Fruit fly (Drosophila melanogaster): ENCODE measurements around the gene CG17195.

The CG17195 gene

DNA sequence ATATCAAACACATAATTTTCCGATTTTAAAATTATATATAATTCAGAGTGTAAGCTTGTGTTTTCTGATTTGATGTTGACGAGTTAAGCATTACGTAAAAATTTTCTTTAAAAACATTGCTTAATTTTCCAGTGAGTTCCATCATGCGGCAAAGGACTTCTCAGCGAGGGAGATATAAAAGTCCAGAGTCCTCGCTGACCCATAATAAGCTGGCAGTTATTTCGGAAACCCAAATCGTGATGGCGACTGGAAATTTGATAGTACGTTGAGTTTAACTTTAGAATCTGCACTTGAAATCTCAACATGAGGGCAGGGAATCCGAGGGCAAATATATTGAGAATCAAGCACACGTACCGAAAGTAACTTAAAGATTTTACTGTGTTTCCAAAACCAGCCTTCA is 1.7 kb downstream of the CG17195 start, which contains the start of the genes CG17197 and CG17198:
CG17197 (minus strand) TSS at position 101 of the 400 bp plus-strand sequence.
CG17198 (minus strand) TSS at position 101 of the 400 bp plus-strand sequence.
- TF ChIP-seq fru (GFP tag; optimal IDR thresholded peaks at IDR 0.05) (no peak), CrebA (GFP tag; optimal IDR thresholded peaks at IDR 0.05; ENCODE audit: borderline replicate concordance) (no peak), h (GFP tag; optimal IDR thresholded peaks at IDR 0.05) (no peak), Jra (GFP tag; optimal IDR thresholded peaks at IDR 0.05) (no peak), Dfd (GFP tag; optimal IDR thresholded peaks at IDR 0.05) (no peak), GATAd (GFP tag; optimal IDR thresholded peaks at IDR 0.05) (no peak), OdsH (GFP tag; optimal IDR thresholded peaks at IDR 0.05) (no peak), br (GFP tag; optimal IDR thresholded peaks at IDR 0.05) (no peak), woc (GFP tag; optimal IDR thresholded peaks at IDR 0.05) (no peak), HLH106 (tag; optimal IDR thresholded peaks at IDR 0.05) (no peak), N (GFP tag; optimal IDR thresholded peaks at IDR 0.05) (no peak), psq (GFP tag; optimal IDR thresholded peaks at IDR 0.05) (no peak), Dif (GFP tag; optimal IDR thresholded peaks at IDR 0.05; ENCODE audit: partially characterized antibody) (no peak), Hr78 (GFP tag; optimal IDR thresholded peaks at IDR 0.05) (no peak), Myc (optimal IDR thresholded peaks at IDR 0.05) (no peak), usp (GFP tag; optimal IDR thresholded peaks at IDR 0.05) (no peak), CG32264 (GFP tag; optimal IDR thresholded peaks at IDR 0.05) (no peak)

DNA sequence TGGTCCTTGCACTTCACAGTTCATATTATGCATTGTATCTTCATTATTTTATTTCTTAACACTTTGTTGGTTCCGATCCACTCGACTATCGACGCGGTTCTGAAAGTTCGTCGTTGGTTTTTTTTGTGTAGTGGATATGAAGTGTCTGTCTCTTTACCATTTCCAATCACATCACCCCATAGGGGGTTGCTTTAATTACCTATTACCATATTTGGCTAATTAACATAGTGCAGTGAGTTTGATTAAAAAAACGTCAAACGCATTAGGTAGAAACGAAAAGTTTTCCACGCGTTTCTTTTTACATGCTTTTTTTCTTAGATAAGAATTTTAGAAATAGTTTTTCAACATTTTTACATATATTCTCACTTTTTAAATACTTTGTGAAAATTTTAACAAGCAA is 14.0 kb downstream of the CG17195 start, which contains the start of gene LpR1:
LpR1 (minus strand) TSS at position 101 of the 400 bp plus-strand sequence.
- TF ChIP-seq fru (GFP tag; optimal IDR thresholded peaks at IDR 0.05) (no peak), Rel (GFP tag; optimal IDR thresholded peaks at IDR 0.05) (no peak), Rel (tag; optimal IDR thresholded peaks at IDR 0.05) (no peak), Mio (GFP tag; optimal IDR thresholded peaks at IDR 0.05) (no peak), woc (GFP tag; optimal IDR thresholded peaks at IDR 0.05) (no peak), dl (GFP tag; optimal IDR thresholded peaks at IDR 0.05; ENCODE audit: insufficient read depth in 1 of 2, partially characterized antibody in 2 of 2) (no peak), h (GFP tag; optimal IDR thresholded peaks at IDR 0.05) (no peak), OdsH (GFP tag; optimal IDR thresholded peaks at IDR 0.05) (no peak), usp (GFP tag; optimal IDR thresholded peaks at IDR 0.05) (no peak), Jra (GFP tag; optimal IDR thresholded peaks at IDR 0.05) (no peak), br (GFP tag; optimal IDR thresholded peaks at IDR 0.05) (no peak), brk (GFP tag; optimal IDR thresholded peaks at IDR 0.05) (no peak), sage (GFP tag; optimal IDR thresholded peaks at IDR 0.05) (no peak), psq (GFP tag; optimal IDR thresholded peaks at IDR 0.05) (no peak), dsf (GFP tag; optimal IDR thresholded peaks at IDR 0.05; ENCODE audit: borderline replicate concordance) (no peak), Dfd (GFP tag; optimal IDR thresholded peaks at IDR 0.05) (no peak), rgr (GFP tag; optimal IDR thresholded peaks at IDR 0.05) (no peak), Dif (GFP tag; optimal IDR thresholded peaks at IDR 0.05; ENCODE audit: partially characterized antibody) (no peak), Sp1 (GFP tag; optimal IDR thresholded peaks at IDR 0.05) (no peak), ey (GFP tag; optimal IDR thresholded peaks at IDR 0.05) (no peak), sv (GFP tag; optimal IDR thresholded peaks at IDR 0.05) (no peak)

DNA sequence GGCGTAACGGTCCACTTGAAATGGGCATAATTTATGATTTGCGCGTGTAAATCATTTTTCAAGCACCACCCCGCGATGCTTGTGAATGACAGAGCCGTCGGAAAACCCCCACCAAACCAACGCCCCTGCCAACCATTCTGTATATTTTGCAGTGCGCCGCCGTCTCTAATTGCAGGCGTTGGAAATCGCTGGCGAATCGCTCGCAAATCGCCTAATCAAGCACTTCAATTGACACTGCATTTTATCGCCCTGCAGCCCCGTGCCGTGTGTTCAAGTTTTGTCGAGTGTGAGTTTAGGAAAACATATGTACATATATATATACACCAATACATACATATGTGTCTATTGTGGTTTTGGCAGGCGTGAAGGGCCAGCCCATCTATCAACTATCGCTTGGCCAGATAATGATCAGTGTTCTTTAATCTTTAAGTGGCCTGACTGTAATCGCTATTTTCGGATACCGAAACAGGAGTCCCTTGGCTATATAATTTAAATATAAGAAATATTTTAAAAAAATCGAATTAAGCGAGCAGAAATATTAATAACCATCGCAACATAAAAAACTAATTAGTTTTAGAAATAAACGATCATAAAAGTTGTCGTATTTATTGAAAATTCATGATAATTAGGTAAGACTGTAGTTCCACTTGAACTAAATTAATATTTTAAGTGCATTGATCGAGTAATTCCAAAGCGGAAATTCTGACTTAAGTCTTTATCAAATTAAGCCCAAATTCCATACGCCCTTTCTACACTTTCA is 14.8 kb downstream of the CG17195 start:
- TF ChIP-seq sv (GFP tag; optimal IDR thresholded peaks at IDR 0.05), result no peak
- no peak for TF ChIP-seq h (GFP tag; optimal IDR thresholded peaks at IDR 0.05)
- TF ChIP-seq lola (GFP tag; optimal IDR thresholded peaks at IDR 0.05), result no peak

DNA sequence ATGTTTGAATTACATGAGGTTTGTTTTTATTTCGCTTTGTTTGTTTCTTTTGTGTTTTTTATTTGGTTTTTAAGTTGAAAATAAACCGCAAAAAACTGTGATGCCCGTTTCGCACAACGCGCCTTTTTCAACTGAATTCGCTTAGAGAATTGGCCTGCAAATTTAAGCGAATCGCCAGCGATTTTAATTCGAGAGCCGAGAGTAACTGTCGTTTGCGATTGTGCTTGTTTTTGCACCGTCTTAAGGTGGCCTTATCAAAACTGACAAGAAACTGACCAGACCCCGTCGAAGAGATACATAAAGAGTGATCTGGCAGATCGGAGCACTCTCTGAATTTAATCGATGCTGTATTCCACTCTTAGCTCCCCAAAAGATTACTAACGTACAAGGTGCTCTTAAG is 16.8 kb downstream of the CG17195 start:
- TF ChIP-seq tai (GFP tag; optimal IDR thresholded peaks at IDR 0.05) (no peak), woc (GFP tag; optimal IDR thresholded peaks at IDR 0.05) (no peak), N (GFP tag; optimal IDR thresholded peaks at IDR 0.05) (no peak), Sp1 (GFP tag; optimal IDR thresholded peaks at IDR 0.05) (peak; percentile 1), OdsH (GFP tag; optimal IDR thresholded peaks at IDR 0.05) (no peak), usp (GFP tag; optimal IDR thresholded peaks at IDR 0.05) (no peak), lola (GFP tag; optimal IDR thresholded peaks at IDR 0.05) (no peak), Myc (optimal IDR thresholded peaks at IDR 0.05) (no peak), rgr (GFP tag; optimal IDR thresholded peaks at IDR 0.05) (peak; percentile 49), GATAd (GFP tag; optimal IDR thresholded peaks at IDR 0.05) (peak; percentile 59), Hnf4 (GFP tag; optimal IDR thresholded peaks at IDR 0.05) (peak; percentile 47), Abd-B (GFP tag; optimal IDR thresholded peaks at IDR 0.05) (no peak), CrebA (GFP tag; optimal IDR thresholded peaks at IDR 0.05; ENCODE audit: borderline replicate concordance) (peak; percentile 56), ey (GFP tag; optimal IDR thresholded peaks at IDR 0.05) (peak; percentile 5), Jra (GFP tag; optimal IDR thresholded peaks at IDR 0.05) (peak; percentile 26), Rel (GFP tag; optimal IDR thresholded peaks at IDR 0.05) (peak; percentile 9), Rel (tag; optimal IDR thresholded peaks at IDR 0.05) (no peak), psq (GFP tag; optimal IDR thresholded peaks at IDR 0.05) (no peak), foxo (GFP tag; optimal IDR thresholded peaks at IDR 0.05) (no peak), dl (GFP tag; optimal IDR thresholded peaks at IDR 0.05; ENCODE audit: insufficient read depth in 1 of 2, partially characterized antibody in 2 of 2) (peak; percentile 2 to 9), Vsx2 (GFP tag; optimal IDR thresholded peaks at IDR 0.05; ENCODE audit: partially characterized antibody) (peak; percentile 15), pan (optimal IDR thresholded peaks at IDR 0.05) (no peak), h (GFP tag; optimal IDR thresholded peaks at IDR 0.05) (peak; percentile 21), Mio (GFP tag; optimal IDR thresholded peaks at IDR 0.05) (no peak), brk (GFP tag; optimal IDR thresholded peaks at IDR 0.05) (no peak), CG32264 (GFP tag; optimal IDR thresholded peaks at IDR 0.05) (peak; percentile 57), HLH106 (tag; optimal IDR thresholded peaks at IDR 0.05) (no peak), Dfd (GFP tag; optimal IDR thresholded peaks at IDR 0.05) (no peak), Dif (GFP tag; optimal IDR thresholded peaks at IDR 0.05; ENCODE audit: partially characterized antibody) (peak; percentile 40), dmrt93B (GFP tag; optimal IDR thresholded peaks at IDR 0.05) (no peak), sv (GFP tag; optimal IDR thresholded peaks at IDR 0.05) (no peak), fru (GFP tag; optimal IDR thresholded peaks at IDR 0.05) (no peak), Hr78 (GFP tag; optimal IDR thresholded peaks at IDR 0.05) (no peak), Hr83 (GFP tag; optimal IDR thresholded peaks at IDR 0.05; ENCODE audit: poor library complexity, severe bottlenecking) (peak; percentile 55), br (GFP tag; optimal IDR thresholded peaks at IDR 0.05) (no peak)
